Fruit fly (Drosophila melanogaster) whole organism, embryonic: ENCODE measurements around the gene Ptp36E.

ENCODE experiments used
- CG1024 ChIP-seq: fragments of 200-800 bp; sonication (Bioruptor generic); IDR thresholded peaks from 2 replicates; pipeline ENCODE4 v1.3.6; 2022; ENCODE audit warnings: missing biosample characterization, missing genetic modification characterization
- CG17186 ChIP-seq: fragments of 200-800 bp; sonication (Bioruptor generic); optimal IDR thresholded peaks from 3 replicates; lab custom pipeline; 2017; ENCODE audit warnings: missing biosample characterization, missing genetic modification reagents, missing genetic modification characterization
- Dp ChIP-seq: fragments of 200-800 bp; sonication (Bioruptor generic); optimal IDR thresholded peaks from 2 replicates; lab custom pipeline; 2018; ENCODE audit warnings: missing biosample characterization, mild to moderate bottlenecking, missing genetic modification characterization, moderate library complexity
- Elba2 ChIP-seq: fragments of 200-800 bp; sonication (Bioruptor generic); optimal IDR thresholded peaks from 3 replicates; lab custom pipeline; 2016; ENCODE audit warnings: missing biosample characterization, missing genetic modification characterization
- Myb ChIP-seq: fragments of 200-800 bp; sonication (Bioruptor generic); optimal IDR thresholded peaks from 2 replicates; lab custom pipeline; 2016; ENCODE audit warnings: missing biosample characterization, missing genetic modification characterization
- sr ChIP-seq: fragments of 200-800 bp; sonication (Bioruptor generic); IDR thresholded peaks from 3 replicates; pipeline ENCODE4 v1.3.6; 2022; ENCODE audit warnings: missing biosample characterization, missing genetic modification characterization
- zfh2 ChIP-seq: fragments of 200-800 bp; sonication (Bioruptor generic); optimal IDR thresholded peaks from 2 replicates; lab custom pipeline; 2016; ENCODE audit warnings: missing biosample characterization, missing genetic modification characterization

DNA sequence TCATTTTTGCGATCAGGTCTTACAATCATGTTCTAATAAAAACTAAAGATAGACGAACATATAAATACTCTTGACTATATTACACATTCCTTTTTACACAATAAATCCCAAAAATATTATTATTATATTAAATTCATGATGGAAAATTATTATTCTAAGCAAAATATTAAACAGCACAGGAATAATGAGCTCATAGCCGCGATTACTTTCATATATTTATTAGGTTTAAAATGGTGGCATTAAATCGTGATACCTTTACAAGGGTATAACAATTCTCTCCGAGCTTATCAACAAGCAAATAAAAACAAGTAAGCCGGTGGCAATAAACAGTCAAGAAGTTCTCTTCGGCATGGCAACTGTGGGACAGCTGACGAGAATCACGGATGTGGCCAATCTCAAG lies 31.7 kb downstream of the Ptp36E start, which contains the start of gene CG17681:
- TF ChIP-seq zfh2 (GFP tag; lab: Kevin White, UChicago) = no peak
- no peak for TF ChIP-seq Elba2
- TF ChIP-seq sr (GFP tag; lab: Robert Waterston, UW) = no peak
- no peak for TF ChIP-seq CG1024 (GFP tag; lab: Robert Waterston, UW)
- no peak for TF ChIP-seq CG17186 (GFP tag; lab: Kevin White, UChicago)
- TF ChIP-seq Dp (GFP tag; lab: Kevin White, UChicago) = no peak
- TF ChIP-seq Myb (GFP tag; lab: Kevin White, UChicago) = no peak
